Worm (Caenorhabditis elegans) whole organism, L4/young adult: ENCODE measurements around the gene T23D5.8.

Experiments
- W03F9.2 ChIP-seq: fragments of 150-350 bp; optimal IDR thresholded peaks from 2 replicates; lab custom pipeline; 2014; ENCODE audit warnings: missing biosample characterization, missing genetic modification characterization
- dao-5 ChIP-seq: sonication (generic microtip); optimal IDR thresholded peaks from 2 replicates; lab custom pipeline; 2016; ENCODE audit warnings: missing genotype, missing genetic modification characterization, moderate library complexity, missing compliant biosample characterization
- him-1 ChIP-seq: sonication (generic microtip); optimal IDR thresholded peaks from 2 replicates; lab custom pipeline; 2016; ENCODE audit warnings: missing genotype, missing genetic modification reagents, missing genetic modification characterization, missing compliant biosample characterization

DNA sequence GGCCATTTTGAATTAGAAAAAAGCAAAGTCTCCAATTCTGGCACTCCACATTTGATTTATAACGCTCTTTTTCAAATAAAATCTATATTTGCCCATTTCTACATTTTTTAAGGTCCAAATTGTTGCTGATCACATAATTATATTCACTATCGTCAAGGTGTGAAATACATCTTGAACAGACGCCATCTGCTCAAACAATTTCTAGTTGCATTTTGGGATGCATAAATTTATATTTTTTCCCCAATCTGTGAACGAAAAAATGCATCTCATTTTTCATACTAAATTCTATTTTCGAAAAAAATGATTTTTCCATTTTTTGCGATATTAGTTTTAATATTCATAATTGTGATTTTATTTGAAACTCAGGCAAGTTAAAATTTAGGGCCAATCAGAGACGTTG, 45.0 kb upstream of the T23D5.8 start, which contains the start of gene T26E4.7:
- no peak for TF ChIP-seq him-1 (tag; lab: Kevin White, UChicago)
- TF ChIP-seq W03F9.2 (tag; lab: Kevin White, UChicago) = no peak
- no peak for TF ChIP-seq dao-5
